Worm (Caenorhabditis elegans): Measurements from ENCODE around the gene T13C5.7.
A peak's percentile ranks its signal among the peaks of the same experiment; 100 is the strongest.

The T13C5.7 gene

DNA sequence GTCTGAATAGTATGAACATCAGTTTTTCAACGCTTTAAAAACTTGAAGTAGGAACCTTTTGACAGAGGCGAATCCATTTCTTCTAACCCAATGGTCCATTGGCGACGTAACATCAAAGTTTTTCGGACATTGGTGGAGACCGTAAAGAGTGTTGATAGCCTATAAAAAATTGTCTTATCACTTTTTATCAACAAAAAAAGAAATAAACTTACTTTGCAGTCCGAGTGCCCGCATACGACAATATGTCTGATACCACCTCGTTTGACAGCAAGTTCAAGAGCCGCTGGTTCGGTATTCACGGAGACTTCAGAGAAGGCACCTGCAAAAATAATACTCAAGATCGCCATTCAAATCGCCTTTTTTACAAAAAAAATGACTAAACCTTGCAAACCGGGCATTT is 22.9 kb downstream of the T13C5.7 start:
- TF ChIP-seq pros-1 (tag; optimal IDR thresholded peaks at IDR 0.05) (no peak), ceh-48 (tag; optimal IDR thresholded peaks at IDR 0.05) (no peak), pqm-1 (tag; optimal IDR thresholded peaks at IDR 0.05) (no peak), unc-55 (GFP tag; optimal IDR thresholded peaks at IDR 0.05) (no peak), unc-42 (tag; optimal IDR thresholded peaks at IDR 0.05) (no peak)

DNA sequence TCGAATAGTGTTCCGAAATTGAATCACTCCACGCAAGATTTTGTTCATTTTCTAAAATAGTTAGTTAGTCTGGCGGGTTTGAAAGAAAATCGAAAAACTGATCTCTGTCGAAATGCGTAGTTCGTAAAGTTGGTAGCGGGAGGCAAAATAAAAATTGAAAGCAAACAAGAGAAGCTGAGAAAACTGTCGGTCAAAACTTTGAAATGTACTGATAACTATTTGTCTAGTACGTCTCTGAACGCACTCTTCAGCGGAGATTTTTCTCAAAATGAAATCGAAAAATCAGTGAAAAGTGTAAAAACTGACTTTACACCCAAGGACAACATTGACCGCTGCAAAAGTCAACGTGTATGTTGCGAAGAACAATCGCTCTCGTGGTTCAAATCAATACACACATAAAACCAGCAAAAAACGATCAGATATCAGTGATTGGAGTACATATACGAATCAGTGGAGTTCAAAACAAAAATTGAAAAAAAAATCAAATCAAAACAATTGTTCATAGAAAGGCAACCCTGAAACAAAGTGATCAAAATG is 24.4 kb downstream of the T13C5.7 start, which contains the start of gene bca-1:
bca-1 (minus strand) TSS at position 51 of the 537 bp plus-strand sequence.
- TF ChIP-seq hlh-13 (GFP tag; optimal IDR thresholded peaks at IDR 0.05) (no peak), tbx-2 (tag; optimal IDR thresholded peaks at IDR 0.05) (no peak), elt-4 (tag; optimal IDR thresholded peaks at IDR 0.05) (no peak), eyg-1 (tag; optimal IDR thresholded peaks at IDR 0.05) (no peak), nhr-11 (tag; optimal IDR thresholded peaks at IDR 0.05) (no peak)

ce11 chrX:6205325-6205724 is 24.9 kb downstream of the T13C5.7 start:
- TF ChIP-seq nhr-11 (tag; optimal IDR thresholded peaks at IDR 0.05): no peak
- TF ChIP-seq hlh-8 (tag; optimal IDR thresholded peaks at IDR 0.05): no peak
- TF ChIP-seq ceh-48 (tag; optimal IDR thresholded peaks at IDR 0.05): no peak
- no peak for TF ChIP-seq ceh-30 (tag; optimal IDR thresholded peaks at IDR 0.05)
- no peak for TF ChIP-seq fax-1 (tag; optimal IDR thresholded peaks at IDR 0.05)
- no peak for TF ChIP-seq elt-4 (tag; optimal IDR thresholded peaks at IDR 0.05)
- TF ChIP-seq sox-4 (tag; optimal IDR thresholded peaks at IDR 0.05): no peak
- TF ChIP-seq pat-9 (tag; optimal IDR thresholded peaks at IDR 0.05): no peak

- TF ChIP-seq ceh-14 (tag; optimal IDR thresholded peaks at IDR 0.05) (no peak), ceh-45 (GFP tag; IDR thresholded peaks at IDR 0.05) (no peak), hlh-8 (tag; optimal IDR thresholded peaks at IDR 0.05) (no peak), unc-55 (GFP tag; optimal IDR thresholded peaks at IDR 0.05) (no peak), pax-1 (tag; optimal IDR thresholded peaks at IDR 0.05) (no peak), che-1 (tag; optimal IDR thresholded peaks at IDR 0.05) (no peak)
These were observed 25.9 kb downstream of the T13C5.7 start, which contains the start of gene mtp-18 for ce11 chrX:6206305-6206704. TSS of gene mtp-18 (minus strand) at chrX:6206405.

ce11 chrX:6207687-6208088 is 27.3 kb downstream of the T13C5.7 start, which contains the start of gene T13C5.6:
TSS of gene T13C5.6 (minus strand) at chrX:6207687.
- TF ChIP-seq ztf-16 (tag; optimal IDR thresholded peaks at IDR 0.05): peak; percentile 98
- TF ChIP-seq ceh-18 (tag; optimal IDR thresholded peaks at IDR 0.05): peak; percentile 97
- TF ChIP-seq K09A11.1 (tag; optimal IDR thresholded peaks at IDR 0.05; ENCODE audit: insufficient read depth): peak; percentile 82
- TF ChIP-seq ceh-48 (tag; optimal IDR thresholded peaks at IDR 0.05): peak; percentile 93
- peak; percentile 96 for TF ChIP-seq nhr-232 (tag; optimal IDR thresholded peaks at IDR 0.05)
- peak; percentile 97 for TF ChIP-seq mec-3 (tag; optimal IDR thresholded peaks at IDR 0.05; ENCODE audit: borderline replicate concordance)
- no peak for TF ChIP-seq nhr-11 (tag; optimal IDR thresholded peaks at IDR 0.05)
- peak; percentile 98 for TF ChIP-seq tbx-2 (tag; optimal IDR thresholded peaks at IDR 0.05)
- peak; percentile 96 for TF ChIP-seq ets-4 (tag; optimal IDR thresholded peaks at IDR 0.05)
- TF ChIP-seq ceh-31 (tag; optimal IDR thresholded peaks at IDR 0.05): peak; percentile 97
- peak; percentile 98 for TF ChIP-seq rnt-1 (tag; optimal IDR thresholded peaks at IDR 0.05)
- TF ChIP-seq C08G9.2 (tag; optimal IDR thresholded peaks at IDR 0.05): peak; percentile 95
- peak; percentile 95 for TF ChIP-seq pha-2 (tag; optimal IDR thresholded peaks at IDR 0.05)
- peak; percentile 97 for TF ChIP-seq fax-1 (tag; optimal IDR thresholded peaks at IDR 0.05)
- TF ChIP-seq ceh-34 (tag; optimal IDR thresholded peaks at IDR 0.05): peak; percentile 98
- TF ChIP-seq hlh-13 (GFP tag; optimal IDR thresholded peaks at IDR 0.05): peak; percentile 96
- TF ChIP-seq ceh-19 (GFP tag; optimal IDR thresholded peaks at IDR 0.05): peak; percentile 97
- peak; percentile 95 for TF ChIP-seq che-1 (tag; optimal IDR thresholded peaks at IDR 0.05)
- peak; percentile 97 for TF ChIP-seq T23F11.4 (GFP tag; optimal IDR thresholded peaks at IDR 0.05)
- TF ChIP-seq zip-5 (tag; optimal IDR thresholded peaks at IDR 0.05): peak; percentile 91
- peak; percentile 98 for TF ChIP-seq hlh-6 (tag; optimal IDR thresholded peaks at IDR 0.05)
- TF ChIP-seq unc-86 (tag; optimal IDR thresholded peaks at IDR 0.05): peak; percentile 97
- TF ChIP-seq ref-2 (tag; optimal IDR thresholded peaks at IDR 0.05): peak; percentile 98
- TF ChIP-seq Y22D7AL.16 (tag; optimal IDR thresholded peaks at IDR 0.05): peak; percentile 95
- peak; percentile 62 for TF ChIP-seq hlh-30 (tag; optimal IDR thresholded peaks at IDR 0.05; ENCODE audit: insufficient read depth)
- TF ChIP-seq K02D7.2 (tag; optimal IDR thresholded peaks at IDR 0.05): peak; percentile 93
- TF ChIP-seq ceh-30 (tag; optimal IDR thresholded peaks at IDR 0.05): peak; percentile 97
- TF ChIP-seq ceh-9 (tag; optimal IDR thresholded peaks at IDR 0.05): peak; percentile 96
- TF ChIP-seq pat-9 (tag; optimal IDR thresholded peaks at IDR 0.05): peak; percentile 98
- no peak for TF ChIP-seq ama-1 (optimal IDR thresholded peaks at IDR 0.05)
- peak; percentile 98 for TF ChIP-seq unc-3 (GFP tag; conservative IDR thresholded peaks at IDR 0.05)
- TF ChIP-seq unc-3 (tag; optimal IDR thresholded peaks at IDR 0.05): peak; percentile 95
- peak; percentile 47 for TF ChIP-seq unc-55 (GFP tag; optimal IDR thresholded peaks at IDR 0.05)
